Worm (Caenorhabditis elegans): ENCODE measurements around the gene F23H12.3.

DNA sequence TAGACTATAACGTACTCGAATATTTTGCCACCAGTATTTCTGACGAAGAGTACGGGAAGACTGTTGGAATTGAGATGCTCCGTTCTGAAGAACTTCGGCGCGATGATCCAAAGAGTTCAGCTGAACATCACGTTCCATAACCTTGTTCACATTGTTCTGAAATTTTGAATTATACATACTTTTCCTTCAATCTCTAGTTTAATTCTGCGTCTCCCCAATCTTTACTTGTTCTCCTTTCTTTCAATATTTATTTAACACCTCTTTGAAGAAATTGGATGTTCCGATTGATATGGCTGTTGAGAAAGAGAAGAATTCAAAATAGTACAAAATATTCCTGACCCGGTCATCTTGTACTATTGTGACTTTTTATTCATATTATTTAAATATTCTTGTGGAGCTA is at the start of gene F23H12.3:
- TF ChIP-seq nhr-76 (tag; optimal IDR thresholded peaks at IDR 0.05), result no peak
- TF ChIP-seq elt-3 (tag; optimal IDR thresholded peaks at IDR 0.05), result no peak

Data from whole organism, L3 larva.